Worm (Caenorhabditis elegans): ENCODE data around the gene C33G3.5.
A peak's percentile ranks its signal among the peaks of the same experiment; 100 is the strongest.

Gene C33G3.5

DNA sequence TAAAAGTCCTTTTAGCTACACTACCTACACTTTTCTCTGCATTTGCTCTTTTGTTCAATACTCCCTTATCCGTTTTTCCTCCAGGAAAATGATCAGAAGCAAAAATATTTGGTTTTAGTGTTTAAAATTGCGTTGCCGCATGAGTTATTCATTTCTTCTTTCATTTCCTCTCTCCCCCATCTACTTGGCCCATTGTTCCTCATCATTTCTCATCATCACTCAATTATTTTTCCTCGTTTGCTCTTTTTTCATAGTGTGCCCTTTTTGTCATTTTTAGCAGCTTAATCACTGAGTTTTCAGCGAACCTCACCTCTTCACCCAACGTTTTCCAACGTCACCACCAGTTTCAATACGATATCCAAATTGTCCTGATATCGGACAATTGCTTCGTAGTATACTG is 29.2 kb downstream of the C33G3.5 start, which contains the start of gene dyc-1:
Gene dyc-1 (plus strand): TSS at position 301 of the 400 bp plus-strand sequence.
- TF ChIP-seq ztf-1 (GFP tag; conservative IDR thresholded peaks at IDR 0.05): no peak
- no peak for TF ChIP-seq nhr-25 (tag; optimal IDR thresholded peaks at IDR 0.05)
- no peak for TF ChIP-seq nhr-11 (tag; optimal IDR thresholded peaks at IDR 0.05)
- no peak for TF ChIP-seq mbf-1 (tag; optimal IDR thresholded peaks at IDR 0.05)
- no peak for TF ChIP-seq nhr-12 (tag; optimal IDR thresholded peaks at IDR 0.05)
- no peak for TF ChIP-seq ama-1 (optimal IDR thresholded peaks at IDR 0.05)
- no peak for TF ChIP-seq ztf-11 (tag; optimal IDR thresholded peaks at IDR 0.05)
- TF ChIP-seq lin-39 (tag; optimal IDR thresholded peaks at IDR 0.05): no peak
- no peak for TF ChIP-seq nhr-23 (tag; optimal IDR thresholded peaks at IDR 0.05)
- no peak for TF ChIP-seq Y55F3AM.14 (GFP tag; optimal IDR thresholded peaks at IDR 0.05)
- TF ChIP-seq egl-27 (tag; optimal IDR thresholded peaks at IDR 0.05): no peak
- no peak for TF ChIP-seq unc-55 (GFP tag; optimal IDR thresholded peaks at IDR 0.05)

- TF ChIP-seq sma-9 (GFP tag; optimal IDR thresholded peaks at IDR 0.05) (no peak), sma-9 (tag; optimal IDR thresholded peaks at IDR 0.05) (no peak), lsy-2 (tag; optimal IDR thresholded peaks at IDR 0.05) (no peak)
These were observed 30.9 kb downstream of the C33G3.5 start for ce11 chrX:14047609-14048008.

DNA sequence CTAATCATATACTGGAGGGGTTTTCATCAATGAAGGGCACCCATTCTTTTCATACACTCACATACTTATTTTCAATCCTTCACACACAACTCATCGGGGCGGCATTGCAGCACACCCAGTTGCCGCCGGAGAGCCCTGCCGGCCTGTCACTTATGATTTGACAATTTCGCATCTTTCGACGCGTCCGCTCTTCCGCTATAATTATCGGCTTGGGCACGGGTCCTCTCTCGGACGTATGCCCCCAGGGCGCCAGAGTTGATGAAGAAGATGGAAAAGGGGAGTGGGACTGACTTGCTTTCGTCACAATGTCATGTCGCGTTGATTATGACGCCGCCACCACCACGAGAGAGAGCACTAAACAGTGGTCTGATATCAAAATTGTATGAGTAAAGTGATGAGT is 34.1 kb downstream of the C33G3.5 start:
- no peak for TF ChIP-seq ztf-1 (GFP tag; conservative IDR thresholded peaks at IDR 0.05)
- TF ChIP-seq mbf-1 (tag; optimal IDR thresholded peaks at IDR 0.05): no peak
- no peak for TF ChIP-seq unc-55 (GFP tag; optimal IDR thresholded peaks at IDR 0.05)
- no peak for TF ChIP-seq unc-39 (tag; optimal IDR thresholded peaks at IDR 0.05)
- no peak for TF ChIP-seq ZK546.5 (tag; optimal IDR thresholded peaks at IDR 0.05)
- peak; percentile 1 for TF ChIP-seq sma-9 (GFP tag; optimal IDR thresholded peaks at IDR 0.05)
- TF ChIP-seq sma-9 (tag; optimal IDR thresholded peaks at IDR 0.05): no peak
- TF ChIP-seq blmp-1 (tag; optimal IDR thresholded peaks at IDR 0.05; ENCODE audit: insufficient read depth): no peak
- peak; percentile 49 for TF ChIP-seq F13H6.1 (tag; optimal IDR thresholded peaks at IDR 0.05)

DNA sequence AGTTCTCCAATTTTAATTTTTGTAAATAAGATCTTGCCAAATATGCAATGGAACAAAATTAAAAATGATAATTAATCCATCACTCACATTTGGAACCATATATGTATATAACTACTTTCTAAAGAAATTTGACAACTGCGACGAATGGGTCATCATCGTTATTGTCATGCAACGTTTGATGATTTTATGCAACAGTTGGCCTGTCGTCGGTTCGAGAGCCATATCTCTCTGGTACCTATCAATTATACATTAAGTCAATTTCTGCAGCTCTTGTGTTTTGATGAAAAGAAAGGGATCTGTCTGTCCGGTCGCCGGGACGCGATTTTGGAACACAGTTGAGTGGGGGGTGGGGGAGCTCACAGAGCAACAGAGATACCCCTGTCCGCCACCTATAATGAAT is 39.2 kb downstream of the C33G3.5 start:
- TF ChIP-seq nhr-25 (tag; optimal IDR thresholded peaks at IDR 0.05): no peak
- no peak for TF ChIP-seq ceh-82 (tag; optimal IDR thresholded peaks at IDR 0.05)
- no peak for TF ChIP-seq R02D3.7 (tag; optimal IDR thresholded peaks at IDR 0.05)
- no peak for TF ChIP-seq skn-1 (tag; optimal IDR thresholded peaks at IDR 0.05)
- no peak for TF ChIP-seq nhr-10 (tag; optimal IDR thresholded peaks at IDR 0.05)
- no peak for TF ChIP-seq nhr-12 (tag; optimal IDR thresholded peaks at IDR 0.05)
- TF ChIP-seq F13H6.1 (tag; optimal IDR thresholded peaks at IDR 0.05): no peak
- no peak for TF ChIP-seq ZK546.5 (tag; optimal IDR thresholded peaks at IDR 0.05)
- TF ChIP-seq lin-13 (GFP tag; optimal IDR thresholded peaks at IDR 0.05): no peak

- no peak for TF ChIP-seq R02D3.7 (tag; optimal IDR thresholded peaks at IDR 0.05)
These were observed 45.0 kb downstream of the C33G3.5 start, which contains the start of gene arrd-25 for ce11 chrX:14033494-14033893. arrd-25 (plus strand) TSS chrX:14033794.

- peak; percentile 42 for TF ChIP-seq sma-9 (GFP tag; optimal IDR thresholded peaks at IDR 0.05)
- TF ChIP-seq sma-9 (tag; optimal IDR thresholded peaks at IDR 0.05): no peak
- TF ChIP-seq fos-1 (tag; optimal IDR thresholded peaks at IDR 0.05): no peak
These were observed 48.0 kb downstream of the C33G3.5 start for ce11 chrX:14030524-14030923.

ce11 chrX:14029872-14030271 is 48.6 kb downstream of the C33G3.5 start:
- no peak for TF ChIP-seq nhr-129 (tag; optimal IDR thresholded peaks at IDR 0.05)
- no peak for TF ChIP-seq F13H6.1 (tag; optimal IDR thresholded peaks at IDR 0.05)
- no peak for TF ChIP-seq nhr-77 (tag; optimal IDR thresholded peaks at IDR 0.05)
- no peak for TF ChIP-seq lin-13 (GFP tag; optimal IDR thresholded peaks at IDR 0.05)
- no peak for TF ChIP-seq elt-3 (tag; optimal IDR thresholded peaks at IDR 0.05)
- no peak for TF ChIP-seq unc-62 (GFP tag; optimal IDR thresholded peaks at IDR 0.05)
- TF ChIP-seq unc-55 (GFP tag; optimal IDR thresholded peaks at IDR 0.05): no peak
- TF ChIP-seq peb-1 (tag; optimal IDR thresholded peaks at IDR 0.05): no peak
- no peak for TF ChIP-seq zag-1 (tag; optimal IDR thresholded peaks at IDR 0.05)
- TF ChIP-seq snpc-4 (tag; optimal IDR thresholded peaks at IDR 0.05): no peak
- no peak for TF ChIP-seq lin-39 (tag; optimal IDR thresholded peaks at IDR 0.05)
- TF ChIP-seq mdl-1 (tag; optimal IDR thresholded peaks at IDR 0.05): no peak
- no peak for TF ChIP-seq R02D3.7 (tag; optimal IDR thresholded peaks at IDR 0.05)

All from whole organism, L2 larva.